Fruit fly (Drosophila melanogaster) whole organism: Measurements from ENCODE around the gene CG32444.

ENCODE experiments used
- CG8478 ChIP-seq: fragments of >200 bp; optimal IDR thresholded peaks from 2 replicates; lab custom pipeline; 2018; ENCODE audit warnings: inconsistent platforms
- Dll ChIP-seq: fragments of >200 bp; optimal IDR thresholded peaks from 2 replicates; lab custom pipeline; 2017
- EcR ChIP-seq, 2 experiments: fragments of >200 bp; optimal IDR thresholded peaks; 2 replicates each; lab custom pipeline; 2017; ENCODE audit warnings: missing biosample characterization in 2 of 2, missing genetic modification characterization in 2 of 2, missing genetic modification reagents in 2 of 2
- pan ChIP-seq: fragments of >200 bp; optimal IDR thresholded peaks from 2 replicates; lab custom pipeline; 2017
- psq ChIP-seq: fragments of >200 bp; optimal IDR thresholded peaks from 2 replicates; lab custom pipeline; 2017
- usp ChIP-seq: fragments of >200 bp; optimal IDR thresholded peaks from 2 replicates; lab custom pipeline; 2017; ENCODE audit warnings: missing biosample characterization, missing genetic modification characterization, mixed read lengths

The CG32444 gene

DNA sequence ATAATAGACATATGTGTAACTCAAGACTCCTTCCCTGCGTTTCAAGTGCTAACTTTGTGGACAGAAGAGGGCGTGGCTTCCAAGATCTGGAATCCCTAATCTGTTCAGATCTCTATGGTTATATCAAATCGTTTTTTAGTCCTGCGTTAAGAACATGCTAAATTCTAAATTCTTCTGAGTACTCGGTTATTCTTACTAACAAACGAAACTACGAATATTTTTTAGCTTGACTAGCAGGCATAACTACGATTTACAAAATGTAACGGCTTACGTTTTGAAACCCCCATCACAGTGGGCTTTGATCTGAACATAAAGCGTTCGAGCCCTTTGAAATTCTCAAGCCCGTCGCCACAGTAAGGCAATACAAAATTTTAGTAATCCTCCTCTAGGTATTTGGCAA lies 2.3 kb downstream of the CG32444 start, which contains the start of gene CG32445:
Gene CG32445, plus strand, starts transcription at position 301 of the 400 bp plus-strand sequence.
- TF ChIP-seq usp, result no peak
- no peak for TF ChIP-seq CG8478 (lab: Kevin White, UChicago)
- no peak for TF ChIP-seq Dll
- TF ChIP-seq psq (lab: Kevin White, UChicago), result no peak
- TF ChIP-seq EcR (GFP tag; optimal IDR thresholded peaks at IDR 0.05; lab: Kevin White, UChicago), result no peak
- no peak for TF ChIP-seq pan

DNA sequence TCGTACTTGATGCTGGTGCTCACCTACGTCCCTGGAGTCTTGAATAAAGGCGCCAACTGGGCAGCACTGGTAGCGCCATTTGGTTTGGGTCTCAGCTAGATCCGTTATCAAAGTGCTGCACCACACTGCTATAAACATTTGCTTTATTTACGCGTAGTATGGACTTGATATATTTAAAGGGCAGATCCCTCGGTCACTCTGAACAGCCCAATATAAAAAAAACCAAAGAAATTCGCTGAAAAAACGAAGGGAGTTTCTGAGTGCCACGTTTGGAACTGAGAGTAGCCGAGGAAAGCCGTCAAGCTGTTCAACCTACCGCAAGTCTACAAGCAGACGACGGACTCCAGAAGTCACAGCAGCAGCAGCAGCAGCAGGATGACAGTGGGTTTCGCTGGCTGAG lies 4.1 kb downstream of the CG32444 start, which contains the start of gene Atox1:
Gene Atox1, plus strand, starts transcription at position 181 of the 400 bp plus-strand sequence.
- TF ChIP-seq Dll, result no peak
- no peak for TF ChIP-seq CG8478 (lab: Kevin White, UChicago)
- TF ChIP-seq psq (lab: Kevin White, UChicago), result no peak
- no peak for TF ChIP-seq pan
- no peak for TF ChIP-seq usp
- TF ChIP-seq EcR (GFP tag; optimal IDR thresholded peaks at IDR 0.05; lab: Kevin White, UChicago), result no peak

DNA sequence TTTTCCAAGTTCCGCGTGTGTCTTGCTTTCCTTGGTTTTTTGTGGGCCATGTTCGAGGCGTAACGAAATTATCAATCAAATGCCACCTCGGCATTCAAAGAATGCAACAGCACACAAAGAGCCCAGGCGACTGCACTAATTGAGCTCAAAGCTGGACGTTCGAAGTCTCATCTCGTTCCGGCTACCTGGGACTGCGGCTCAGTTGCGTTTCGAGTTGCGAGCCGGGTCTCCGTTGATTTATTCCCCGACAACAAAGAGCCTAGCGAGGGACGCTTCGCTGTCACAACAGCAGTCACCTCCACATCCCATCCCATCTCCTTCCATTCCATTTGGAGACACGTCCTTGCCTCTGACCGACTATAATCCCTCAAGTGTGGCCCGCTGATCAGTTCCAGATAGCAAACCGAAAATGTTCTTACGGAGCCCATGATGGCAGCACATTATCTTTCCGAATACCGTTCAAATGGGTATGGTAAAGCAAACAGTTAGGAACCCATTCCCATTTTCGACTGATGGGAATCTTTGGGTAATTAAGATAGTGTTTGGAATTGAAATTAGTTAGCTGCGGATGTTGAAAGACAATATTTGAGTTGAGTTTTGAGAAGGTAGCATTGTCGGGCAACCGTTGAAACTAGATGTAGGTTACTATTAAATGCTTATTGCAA lies 6.3 kb downstream of the CG32444 start:
- TF ChIP-seq EcR (GFP tag; optimal IDR thresholded peaks at IDR 0.05; lab: Kevin White, UChicago) (no peak), CG8478 (lab: Kevin White, UChicago) (no peak)

DNA sequence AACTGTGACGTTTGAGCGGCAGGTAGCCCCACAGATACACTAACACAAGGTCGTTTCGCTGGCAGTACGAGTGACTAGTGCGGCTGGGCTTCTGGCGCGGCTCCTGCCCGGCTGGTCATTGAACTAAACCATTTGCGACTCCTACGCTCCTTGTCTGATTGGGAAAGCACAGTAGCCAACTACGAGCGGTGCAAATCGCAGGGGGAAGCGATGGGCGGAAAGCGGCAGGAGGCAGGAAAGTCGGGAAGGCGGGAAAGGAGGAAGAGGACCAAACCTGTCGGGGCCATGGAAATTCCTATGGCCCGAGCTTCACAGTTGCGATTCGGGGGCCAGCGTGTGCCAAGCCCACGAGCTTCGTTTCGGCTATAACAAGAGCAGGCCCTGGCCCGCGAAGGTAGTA lies 7.4 kb downstream of the CG32444 start:
- peak in 1 of 2 experiments; percentile 79 for TF ChIP-seq EcR (GFP tag; optimal IDR thresholded peaks at IDR 0.05; lab: Kevin White, UChicago)
- no peak for TF ChIP-seq pan

DNA sequence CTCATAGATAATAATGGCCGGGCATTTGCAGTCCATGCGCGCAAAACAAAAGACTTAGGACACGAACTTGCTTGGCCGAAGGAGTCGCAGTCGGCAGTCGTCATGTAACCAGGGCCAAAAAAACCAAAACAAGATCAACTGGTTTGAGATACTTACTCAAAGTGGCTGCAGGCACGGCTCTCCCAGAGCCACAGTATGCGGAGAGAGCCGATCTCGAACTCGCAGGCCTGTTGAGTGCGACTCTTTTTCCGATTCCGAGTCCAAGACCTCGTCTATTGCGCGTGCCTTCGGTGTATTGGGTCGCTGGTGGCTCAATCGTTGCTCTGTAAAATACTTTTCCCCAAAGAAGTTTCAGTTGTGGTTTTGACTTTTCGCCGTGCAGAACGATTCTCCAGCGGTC lies 7.9 kb downstream of the CG32444 start, which contains the start of gene CG43980:
Gene CG43980, plus strand, starts transcription at position 352 of the 400 bp plus-strand sequence.
- TF ChIP-seq Dll (no peak), psq (lab: Kevin White, UChicago) (no peak), usp (no peak), EcR (GFP tag; optimal IDR thresholded peaks at IDR 0.05; lab: Kevin White, UChicago) (no peak), CG8478 (lab: Kevin White, UChicago) (no peak), pan (no peak)

DNA sequence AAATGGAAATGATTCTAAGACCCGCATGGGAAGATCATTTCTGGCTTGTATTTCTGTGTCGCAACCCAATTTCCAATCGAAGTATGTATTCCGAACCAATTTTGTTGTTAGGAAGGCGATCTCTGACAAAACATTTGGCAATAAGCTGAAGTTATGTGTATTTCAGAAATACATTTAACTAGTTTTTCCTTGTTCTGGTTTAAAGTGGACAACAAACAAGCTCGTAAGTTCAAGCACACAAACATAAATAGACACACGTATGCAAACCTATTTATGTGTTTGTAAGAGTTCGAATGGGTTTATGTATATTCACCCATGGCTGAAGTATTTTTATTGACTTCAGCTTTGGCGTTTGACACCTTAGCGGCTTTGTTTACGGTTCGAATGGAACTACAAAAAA lies 9.1 kb downstream of the CG32444 start:
- TF ChIP-seq psq (lab: Kevin White, UChicago) (no peak), CG8478 (lab: Kevin White, UChicago) (no peak), Dll (no peak), pan (no peak)

DNA sequence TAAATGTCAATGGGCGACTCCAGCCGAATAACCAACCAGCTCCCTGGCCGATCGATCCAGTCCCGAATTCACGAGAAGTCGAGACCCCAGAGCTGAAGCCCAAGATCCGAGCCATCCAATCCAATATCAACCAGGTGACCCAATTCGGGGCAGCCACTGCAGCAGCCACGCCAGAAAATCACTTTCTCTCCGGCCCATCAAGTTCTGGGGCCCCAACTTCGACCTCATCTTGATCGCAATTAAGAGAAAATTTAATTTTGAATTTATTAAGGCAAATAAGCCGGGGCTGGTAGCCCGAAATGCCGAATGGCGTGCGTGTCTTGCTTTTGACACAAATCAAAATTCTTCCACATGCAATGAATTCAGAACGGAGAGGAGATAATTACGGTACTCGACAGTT lies 11.1 kb downstream of the CG32444 start:
- no peak for TF ChIP-seq CG8478 (lab: Kevin White, UChicago)
- no peak for TF ChIP-seq psq (lab: Kevin White, UChicago)
- TF ChIP-seq pan, result no peak
- TF ChIP-seq usp, result no peak
- no peak for TF ChIP-seq EcR (GFP tag; optimal IDR thresholded peaks at IDR 0.05; lab: Kevin White, UChicago)
- TF ChIP-seq Dll, result no peak

DNA sequence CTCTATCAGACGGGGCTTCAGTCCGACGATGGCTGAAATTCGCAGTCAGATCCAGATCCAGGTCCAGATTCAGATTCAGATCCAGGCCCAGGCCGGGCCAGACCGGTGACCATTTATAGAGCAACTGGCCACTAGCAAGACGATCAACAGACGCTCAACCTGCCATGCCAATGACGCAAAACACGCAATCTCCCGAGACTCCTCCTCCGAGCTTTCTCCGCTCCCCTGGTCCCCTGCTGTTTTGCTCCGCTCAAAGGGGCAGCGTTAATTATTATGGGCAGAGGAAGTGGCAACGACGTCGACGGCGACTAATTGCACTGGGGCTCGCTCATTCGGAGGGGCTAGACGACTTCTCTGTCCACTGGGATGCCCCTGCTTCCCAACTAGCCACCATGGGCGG lies 14.7 kb downstream of the CG32444 start:
- TF ChIP-seq usp (no peak), CG8478 (lab: Kevin White, UChicago) (no peak), psq (lab: Kevin White, UChicago) (no peak), EcR (GFP tag; optimal IDR thresholded peaks at IDR 0.05; lab: Kevin White, UChicago) (no peak), pan (no peak), Dll (no peak)

DNA sequence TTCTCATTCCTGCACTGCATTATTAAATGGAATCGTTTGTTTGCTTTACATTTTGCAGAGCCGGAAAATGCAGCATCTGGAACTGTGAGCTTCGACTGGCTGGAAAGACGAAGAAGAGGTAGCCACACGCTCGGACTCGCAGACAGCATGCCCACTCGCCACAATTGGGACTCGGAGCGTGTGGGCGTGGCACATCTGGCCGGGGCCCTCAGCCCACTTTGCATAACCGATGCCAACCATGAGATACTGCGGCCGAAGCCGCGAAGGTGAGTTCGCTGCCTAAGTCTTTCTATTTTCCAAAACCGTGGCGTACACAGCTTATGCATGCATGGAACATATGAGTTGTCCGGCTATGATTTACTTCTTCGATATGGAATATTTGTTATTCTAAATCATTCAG lies 15.4 kb downstream of the CG32444 start:
- TF ChIP-seq pan, result no peak
- no peak for TF ChIP-seq EcR (GFP tag; optimal IDR thresholded peaks at IDR 0.05; lab: Kevin White, UChicago)
- no peak for TF ChIP-seq usp
- TF ChIP-seq psq (lab: Kevin White, UChicago), result no peak
- TF ChIP-seq CG8478 (lab: Kevin White, UChicago), result no peak
- no peak for TF ChIP-seq Dll

DNA sequence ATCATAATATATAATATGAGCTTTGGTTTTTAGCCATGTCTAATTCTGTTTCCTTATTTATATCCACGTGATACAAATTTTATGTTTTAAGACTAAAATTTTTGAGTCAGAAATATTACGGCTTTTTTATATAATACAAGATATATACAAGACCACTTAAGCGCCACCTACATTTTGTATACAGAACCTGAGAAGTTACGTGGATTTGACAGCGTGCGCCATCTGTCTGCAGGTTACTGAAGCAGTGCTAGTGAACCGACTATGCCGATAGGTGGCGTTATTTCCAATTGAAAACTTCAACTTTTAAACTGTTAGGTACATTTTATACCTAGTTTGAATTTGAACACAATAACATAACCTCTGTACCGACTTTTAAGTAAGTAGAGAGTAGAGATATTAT lies 16.0 kb downstream of the CG32444 start:
- TF ChIP-seq pan (no peak), Dll (no peak), CG8478 (lab: Kevin White, UChicago) (no peak), usp (no peak), psq (lab: Kevin White, UChicago) (no peak), EcR (GFP tag; optimal IDR thresholded peaks at IDR 0.05; lab: Kevin White, UChicago) (no peak)

DNA sequence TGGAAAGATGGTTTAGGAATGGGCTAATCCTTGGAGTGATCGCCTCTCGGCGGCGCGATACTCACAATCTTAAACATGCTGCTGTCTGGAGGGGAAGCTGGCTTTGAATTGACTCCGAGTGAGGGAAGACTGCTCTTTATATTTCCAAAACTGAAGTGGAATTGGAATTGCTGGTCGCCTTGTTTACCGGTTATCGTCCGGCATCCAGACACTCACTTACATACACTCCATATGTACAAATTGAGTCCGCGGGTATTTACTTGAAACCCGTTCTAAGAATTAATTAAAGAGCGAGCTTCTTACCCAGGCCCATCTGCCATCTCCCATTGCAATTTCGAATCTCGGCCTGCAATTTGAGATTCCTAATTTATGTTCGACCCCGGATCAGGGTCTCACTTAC lies 30.1 kb downstream of the CG32444 start, which contains the start of gene Cpr78E:
Gene Cpr78E, minus strand, starts transcription at position 101 of the 400 bp plus-strand sequence.
- no peak for TF ChIP-seq CG8478 (lab: Kevin White, UChicago)
- no peak for TF ChIP-seq psq (lab: Kevin White, UChicago)
- TF ChIP-seq usp, result no peak
- TF ChIP-seq EcR (GFP tag; optimal IDR thresholded peaks at IDR 0.05; lab: Kevin White, UChicago), result no peak
- TF ChIP-seq Dll, result no peak
- TF ChIP-seq pan, result no peak

DNA sequence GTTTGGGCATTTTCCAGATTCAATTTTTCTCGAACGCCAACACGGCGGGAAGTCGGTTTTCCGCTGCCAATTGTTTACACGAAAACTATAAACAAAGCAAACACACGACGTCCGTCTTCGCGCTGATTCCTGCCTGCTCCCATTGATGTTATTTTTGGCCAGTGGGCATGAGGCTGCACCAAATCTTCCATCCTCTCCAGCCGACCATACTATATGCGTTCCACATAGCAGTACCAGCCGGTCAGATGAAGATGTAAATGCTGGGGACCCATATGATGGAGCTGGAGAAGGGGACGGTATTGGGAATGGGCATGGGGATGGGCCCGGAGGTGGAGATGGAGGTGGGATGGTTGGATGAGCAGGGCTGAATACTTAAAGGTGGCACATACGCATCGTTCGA lies 30.8 kb downstream of the CG32444 start:
- TF ChIP-seq usp, result no peak
- no peak for TF ChIP-seq Dll
- no peak for TF ChIP-seq psq (lab: Kevin White, UChicago)
- TF ChIP-seq pan, result no peak
- TF ChIP-seq EcR (GFP tag; optimal IDR thresholded peaks at IDR 0.05; lab: Kevin White, UChicago), result no peak
- no peak for TF ChIP-seq CG8478 (lab: Kevin White, UChicago)

DNA sequence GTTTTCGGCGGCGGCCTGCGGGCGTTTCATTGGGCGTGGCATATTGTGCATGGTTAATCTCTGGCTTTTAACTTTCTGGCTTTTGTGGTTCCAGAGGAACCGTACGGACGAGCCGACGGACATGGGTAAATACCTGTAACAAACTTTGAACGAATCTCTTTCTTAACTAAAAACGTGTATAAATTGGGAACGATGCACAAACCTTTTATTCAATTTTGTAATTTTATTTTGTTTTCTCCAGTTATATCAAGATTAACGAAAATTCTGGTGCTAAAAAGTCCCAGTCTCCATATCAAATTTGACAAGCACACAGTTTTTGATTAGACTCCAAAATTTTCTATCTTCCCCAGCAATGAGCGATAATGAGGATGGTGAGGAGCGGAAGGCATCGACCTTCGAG lies 35.1 kb downstream of the CG32444 start, which contains the start of gene CG11249:
Gene CG11249, plus strand, starts transcription at position 301 of the 400 bp plus-strand sequence.
- no peak for TF ChIP-seq Dll
- no peak for TF ChIP-seq psq (lab: Kevin White, UChicago)
- no peak for TF ChIP-seq usp
- TF ChIP-seq EcR (GFP tag; optimal IDR thresholded peaks at IDR 0.05; lab: Kevin White, UChicago), result no peak
- TF ChIP-seq CG8478 (lab: Kevin White, UChicago), result no peak
- TF ChIP-seq pan, result no peak
